Worm (Caenorhabditis elegans) whole organism, L2 larva: ENCODE measurements around the gene srb-5.

Experiments used
- C34F6.9 ChIP-seq: fragments of 150-350 bp; optimal IDR thresholded peaks from 2 replicates; lab custom pipeline; 2014; ENCODE audit warnings: missing biosample characterization, missing genetic modification characterization
- F13H6.1 ChIP-seq: sonication (generic microtip); optimal IDR thresholded peaks from 2 replicates; lab custom pipeline; 2016; ENCODE audit warnings: missing genetic modification characterization, missing compliant biosample characterization
- Y55F3AM.14 ChIP-seq: fragments of 200-800 bp; sonication (Bioruptor generic); optimal IDR thresholded peaks from 2 replicates; lab custom pipeline; 2018; ENCODE audit warnings: mild to moderate bottlenecking, missing genetic modification characterization, missing compliant biosample characterization
- ama-1 ChIP-seq: fragments of 150-350 bp; optimal IDR thresholded peaks from 2 replicates; lab custom pipeline; 2018; ENCODE audit warnings: inconsistent platforms
- blmp-1 ChIP-seq: sonication (generic microtip); optimal IDR thresholded peaks from 2 replicates; lab custom pipeline; 2017; ENCODE audit warnings: missing genetic modification characterization, mild to moderate bottlenecking, missing compliant biosample characterization, antibody characterized with exemption, moderate library complexity; ENCODE audit not compliant: insufficient read depth
- ceh-16 ChIP-seq: fragments of 150-350 bp; optimal IDR thresholded peaks from 2 replicates; lab custom pipeline; 2014; ENCODE audit warnings: missing biosample characterization, missing genetic modification characterization
- ceh-82 ChIP-seq: fragments of 150-350 bp; optimal IDR thresholded peaks from 2 replicates; lab custom pipeline; 2014; ENCODE audit warnings: missing biosample characterization, missing genetic modification characterization
- egl-27 ChIP-seq: sonication (generic microtip); optimal IDR thresholded peaks from 3 replicates; lab custom pipeline; 2017; ENCODE audit warnings: missing biosample characterization, missing genetic modification reagents, missing genetic modification characterization
- elt-1 ChIP-seq: fragments of 150-350 bp; optimal IDR thresholded peaks from 2 replicates; lab custom pipeline; 2014; ENCODE audit warnings: missing biosample characterization, missing genetic modification characterization
- elt-3 ChIP-seq: sonication (generic microtip); optimal IDR thresholded peaks from 2 replicates; lab custom pipeline; 2017; ENCODE audit warnings: missing biosample characterization, missing genetic modification characterization
- fos-1 ChIP-seq: fragments of 150-350 bp; optimal IDR thresholded peaks from 2 replicates; lab custom pipeline; 2014; ENCODE audit warnings: missing biosample characterization, missing genetic modification characterization
- gmeb-1 ChIP-seq: fragments of 150-350 bp; optimal IDR thresholded peaks from 2 replicates; lab custom pipeline; 2014; ENCODE audit warnings: missing biosample characterization, missing genetic modification characterization
- lin-11 ChIP-seq: fragments of 150-350 bp; sonication (generic microtip); optimal IDR thresholded peaks from 2 replicates; lab custom pipeline; 2014; ENCODE audit warnings: missing biosample characterization, missing genetic modification characterization, inconsistent platforms, mixed read lengths
- lin-13 ChIP-seq: fragments of 150-350 bp; optimal IDR thresholded peaks from 2 replicates; lab custom pipeline; 2014; ENCODE audit warnings: missing biosample characterization, missing genetic modification reagents, missing genetic modification characterization
- lin-39 ChIP-seq: fragments of 150-350 bp; optimal IDR thresholded peaks from 2 replicates; lab custom pipeline; 2014; ENCODE audit warnings: missing biosample characterization, missing genetic modification reagents, missing genetic modification characterization
- mab-5 ChIP-seq: fragments of 150-350 bp; optimal IDR thresholded peaks from 2 replicates; lab custom pipeline; 2014; ENCODE audit warnings: missing biosample characterization, missing genetic modification characterization
- mbf-1 ChIP-seq: sonication (generic microtip); optimal IDR thresholded peaks from 2 replicates; lab custom pipeline; 2017; ENCODE audit warnings: missing biosample characterization, missing genetic modification characterization
- nhr-12 ChIP-seq: fragments of 150-350 bp; optimal IDR thresholded peaks from 2 replicates; lab custom pipeline; 2014; ENCODE audit warnings: missing biosample characterization, missing genetic modification characterization
- nhr-129 ChIP-seq: fragments of 150-350 bp; optimal IDR thresholded peaks from 2 replicates; lab custom pipeline; 2014; ENCODE audit warnings: missing biosample characterization, missing genetic modification characterization
- nhr-21 ChIP-seq: fragments of 150-350 bp; optimal IDR thresholded peaks from 2 replicates; lab custom pipeline; 2014; ENCODE audit warnings: missing biosample characterization, missing genetic modification characterization
- nhr-237 ChIP-seq: fragments of 150-350 bp; optimal IDR thresholded peaks from 2 replicates; lab custom pipeline; 2014; ENCODE audit warnings: missing biosample characterization, missing genetic modification characterization
- nhr-25 ChIP-seq: fragments of 150-350 bp; sonication (generic microtip); optimal IDR thresholded peaks from 3 replicates; lab custom pipeline; 2014; ENCODE audit warnings: missing biosample characterization, missing genetic modification characterization
- nhr-77 ChIP-seq: fragments of 150-350 bp; optimal IDR thresholded peaks from 2 replicates; lab custom pipeline; 2014; ENCODE audit warnings: missing biosample characterization, missing genetic modification characterization
- peb-1 ChIP-seq: fragments of 150-350 bp; optimal IDR thresholded peaks from 2 replicates; lab custom pipeline; 2014; ENCODE audit warnings: missing biosample characterization, missing genetic modification characterization
- sem-4 ChIP-seq: fragments of 150-350 bp; optimal IDR thresholded peaks from 2 replicates; lab custom pipeline; 2014; ENCODE audit warnings: missing biosample characterization, missing genetic modification reagents, missing genetic modification characterization
- skn-1 ChIP-seq: sonication (generic microtip); optimal IDR thresholded peaks from 2 replicates; lab custom pipeline; 2017; ENCODE audit warnings: missing biosample characterization, missing genetic modification characterization
- sma-3 ChIP-seq: sonication (generic microtip); optimal IDR thresholded peaks from 2 replicates; lab custom pipeline; 2016; ENCODE audit warnings: missing genetic modification reagents, missing genetic modification characterization, missing compliant biosample characterization
- sma-9 ChIP-seq, 2 experiments: fragments of 150-350 bp in 1 of 2; sonication (generic microtip) in 1 of 2; optimal IDR thresholded peaks; 2 replicates each; lab custom pipeline; 2014 to 2016; ENCODE audit warnings: missing genetic modification characterization in 2 of 2, mild to moderate bottlenecking in 1 of 2, missing biosample characterization in 1 of 2, missing compliant biosample characterization in 1 of 2, missing genetic modification reagents in 1 of 2, moderate library complexity in 1 of 2
- snpc-4 ChIP-seq: fragments of 150-350 bp; optimal IDR thresholded peaks from 2 replicates; lab custom pipeline; 2014; ENCODE audit warnings: missing biosample characterization, missing genetic modification characterization
- unc-39 ChIP-seq: fragments of 150-350 bp; optimal IDR thresholded peaks from 2 replicates; lab custom pipeline; 2014; ENCODE audit warnings: missing biosample characterization, missing genetic modification characterization
- unc-55 ChIP-seq: fragments of 150-350 bp; sonication (generic microtip); optimal IDR thresholded peaks from 3 replicates; lab custom pipeline; 2014; ENCODE audit warnings: missing biosample characterization, missing genetic modification reagents, missing genetic modification characterization
- unc-62 ChIP-seq: fragments of 150-350 bp; optimal IDR thresholded peaks from 2 replicates; lab custom pipeline; 2014; ENCODE audit warnings: missing biosample characterization, missing genetic modification reagents, missing genetic modification characterization
- zag-1 ChIP-seq: fragments of 150-350 bp; optimal IDR thresholded peaks from 2 replicates; lab custom pipeline; 2014; ENCODE audit warnings: missing biosample characterization, missing genetic modification characterization
- ztf-1 ChIP-seq: fragments of 200-800 bp; sonication (Bioruptor generic); conservative IDR thresholded peaks from 2 replicates; pipeline ENCODE4 v1.3.6; 2022; ENCODE audit warnings: missing genetic modification characterization, missing compliant biosample characterization
- ztf-11 ChIP-seq: sonication (generic microtip); optimal IDR thresholded peaks from 2 replicates; lab custom pipeline; 2017; ENCODE audit warnings: missing biosample characterization, missing genetic modification characterization
- ztf-4 ChIP-seq: fragments of 150-350 bp; optimal IDR thresholded peaks from 2 replicates; lab custom pipeline; 2014; ENCODE audit warnings: missing biosample characterization, missing genetic modification characterization

srb-5 gene

DNA sequence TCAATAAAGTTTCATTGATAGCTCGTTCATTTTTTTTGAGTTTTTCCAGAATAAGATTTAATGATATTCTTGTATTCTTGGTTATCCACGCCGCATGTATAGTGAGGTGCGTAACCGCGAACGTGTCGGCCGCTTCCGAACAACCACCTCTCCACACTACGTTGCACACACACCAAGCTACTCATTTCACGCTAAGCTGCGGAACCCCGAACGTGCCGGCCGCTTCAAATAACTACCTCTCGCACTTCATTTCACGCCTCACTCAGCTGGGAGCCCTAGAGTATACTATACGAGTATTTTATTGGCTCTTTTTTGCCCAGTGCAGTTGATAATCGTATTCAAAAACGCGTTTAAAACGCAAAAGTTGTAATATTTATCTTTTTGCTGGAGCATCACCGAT lies 37.0 kb upstream of the srb-5 start:
- TF ChIP-seq snpc-4 (tag; lab: Kevin White, UChicago): peak; percentile 90

DNA sequence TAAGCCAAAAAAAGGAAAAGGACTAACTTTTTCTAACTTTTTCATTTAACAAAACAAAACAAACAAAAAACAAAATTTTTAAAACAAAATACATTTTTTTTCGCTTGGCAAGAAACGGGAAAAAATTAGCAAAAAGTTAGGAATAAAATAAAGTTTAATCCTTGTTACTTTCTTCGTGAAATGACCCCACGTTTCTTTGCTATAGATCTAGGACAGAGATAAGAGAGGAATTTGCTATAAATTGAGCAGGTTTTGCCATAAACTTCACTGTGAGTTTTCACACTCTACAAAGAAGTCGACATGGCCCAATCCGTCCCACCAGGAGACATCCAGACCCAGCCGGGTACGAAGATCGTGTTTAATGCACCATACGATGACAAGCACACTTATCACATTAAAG lies 36.3 kb upstream of the srb-5 start, which contains the start of gene msp-50:
TSS of gene msp-50 (plus strand) at position 301 of the 400 bp plus-strand sequence.
- no peak for TF ChIP-seq lin-11 (tag; lab: Kevin White, UChicago)
- no peak for TF ChIP-seq ztf-4 (tag; lab: Kevin White, UChicago)
- TF ChIP-seq lin-13 (GFP tag; lab: Kevin White, UChicago): no peak
- no peak for TF ChIP-seq C34F6.9
- TF ChIP-seq skn-1 (tag; lab: Kevin White, UChicago): no peak
- no peak for TF ChIP-seq unc-62 (GFP tag; lab: Kevin White, UChicago)
- TF ChIP-seq ceh-82 (tag; lab: Kevin White, UChicago): no peak
- no peak for TF ChIP-seq peb-1
- no peak for TF ChIP-seq ama-1
- TF ChIP-seq ztf-11 (tag; lab: Kevin White, UChicago): no peak
- no peak for TF ChIP-seq unc-55 (GFP tag; lab: Kevin White, UChicago)
- no peak for TF ChIP-seq mbf-1 (tag; lab: Kevin White, UChicago)
- no peak for TF ChIP-seq ceh-16 (tag; lab: Kevin White, UChicago)
- no peak for TF ChIP-seq sma-3
- TF ChIP-seq nhr-12 (tag; lab: Kevin White, UChicago): no peak
- TF ChIP-seq, all 48 proteins: peak for 0

DNA sequence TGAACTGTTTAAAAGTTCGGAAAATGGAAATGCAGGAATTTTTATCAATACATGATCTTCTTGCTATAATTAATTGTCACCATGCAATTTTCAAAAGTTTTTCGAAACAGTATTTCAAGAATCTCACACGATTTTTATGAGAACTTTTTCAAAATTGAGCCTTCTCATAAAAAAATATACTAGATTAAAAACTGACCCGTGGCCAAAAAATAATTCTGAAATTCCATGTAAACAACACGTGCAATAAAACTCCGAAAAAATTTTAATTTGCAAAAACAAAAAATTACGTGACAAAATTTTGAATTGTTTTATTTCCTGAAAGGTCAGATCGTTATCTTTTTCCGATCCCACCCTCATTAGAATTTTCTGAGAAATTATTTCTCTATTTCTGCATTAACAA lies 32.3 kb upstream of the srb-5 start, which contains the start of gene C34F11.5:
TSS of gene C34F11.5 (plus strand) at position 301 of the 400 bp plus-strand sequence.
- TF ChIP-seq elt-1 (tag; lab: Kevin White, UChicago): no peak
- no peak for TF ChIP-seq nhr-77 (tag; lab: Kevin White, UChicago)
- TF ChIP-seq zag-1: no peak
- TF ChIP-seq sem-4 (tag; lab: Kevin White, UChicago): no peak

DNA sequence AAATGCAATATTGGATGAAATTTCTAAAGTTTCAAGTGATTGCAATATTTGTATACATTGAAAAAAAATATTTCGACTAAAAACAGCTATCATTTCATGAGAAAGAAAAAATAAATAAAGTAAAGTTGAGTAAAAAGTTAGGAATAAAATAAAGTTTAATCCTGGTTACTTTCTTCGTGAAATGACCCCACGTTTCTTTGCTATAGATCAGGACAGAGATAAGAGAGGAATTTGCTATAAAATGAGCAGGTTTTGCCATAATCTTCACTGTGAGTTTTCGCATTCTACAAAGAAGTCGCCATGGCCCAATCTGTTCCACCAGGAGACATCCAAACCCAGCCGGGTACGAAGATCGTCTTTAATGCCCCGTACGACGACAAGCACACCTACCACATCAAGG lies 30.9 kb upstream of the srb-5 start, which contains the start of gene msp-49:
TSS of gene msp-49 (plus strand) at position 301 of the 400 bp plus-strand sequence.
- TF ChIP-seq egl-27 (tag; lab: Kevin White, UChicago): no peak
- no peak for TF ChIP-seq unc-39 (tag; lab: Kevin White, UChicago)
- no peak for TF ChIP-seq elt-3 (tag; lab: Kevin White, UChicago)
- no peak for TF ChIP-seq Y55F3AM.14 (GFP tag; lab: Kevin White, UChicago)
- no peak for TF ChIP-seq lin-11 (tag; lab: Kevin White, UChicago)
- TF ChIP-seq sma-3: no peak
- no peak for TF ChIP-seq F13H6.1 (tag; lab: Kevin White, UChicago)
- no peak for TF ChIP-seq ceh-16 (tag; lab: Kevin White, UChicago)
- no peak for TF ChIP-seq ztf-11 (tag; lab: Kevin White, UChicago)

DNA sequence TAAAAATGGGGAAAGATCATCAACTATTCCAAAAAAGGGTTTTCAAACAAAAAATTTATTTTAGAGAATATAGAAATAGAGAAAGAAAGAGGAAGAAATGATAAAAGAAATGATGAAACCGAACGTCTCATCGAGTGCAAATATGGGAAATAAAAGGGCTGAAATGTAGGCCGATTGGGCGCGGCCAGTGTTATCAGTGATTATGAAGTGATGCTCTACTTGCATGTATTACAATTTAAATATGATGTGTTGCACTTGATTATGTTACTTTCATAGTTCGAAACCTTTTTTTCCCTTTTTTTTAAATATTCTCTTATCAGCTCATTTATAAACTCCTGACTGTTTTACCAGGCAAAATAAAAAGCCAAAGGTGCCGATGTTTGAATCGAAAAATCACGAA lies 28.6 kb upstream of the srb-5 start:
- TF ChIP-seq F13H6.1 (tag; lab: Kevin White, UChicago) (peak; percentile 52), peb-1 (no peak), skn-1 (tag; lab: Kevin White, UChicago) (no peak), ceh-82 (tag; lab: Kevin White, UChicago) (no peak), ceh-16 (tag; lab: Kevin White, UChicago) (no peak), blmp-1 (tag; lab: Kevin White, UChicago) (no peak), ztf-11 (tag; lab: Kevin White, UChicago) (no peak), lin-13 (GFP tag; lab: Kevin White, UChicago) (no peak), ztf-1 (GFP tag; lab: Robert Waterston, UW) (no peak), nhr-129 (tag; lab: Kevin White, UChicago) (no peak), nhr-77 (tag; lab: Kevin White, UChicago) (no peak), elt-3 (tag; lab: Kevin White, UChicago) (no peak), nhr-25 (tag; lab: Kevin White, UChicago) (no peak), nhr-21 (tag; lab: Kevin White, UChicago) (no peak), fos-1 (tag; lab: Kevin White, UChicago) (peak; percentile 97), nhr-237 (tag; lab: Kevin White, UChicago) (no peak), unc-39 (tag; lab: Kevin White, UChicago) (no peak), sma-9 (GFP tag; optimal IDR thresholded peaks at IDR 0.05; lab: Kevin White, UChicago) (peak; percentile 44), sma-9 (tag; optimal IDR thresholded peaks at IDR 0.05; lab: Kevin White, UChicago) (no peak), elt-1 (tag; lab: Kevin White, UChicago) (no peak), mab-5 (no peak), lin-39 (tag; lab: Kevin White, UChicago) (no peak), gmeb-1 (tag; lab: Kevin White, UChicago) (no peak), zag-1 (no peak)
- TF ChIP-seq, all 48 proteins: peak for 3
